Fruit fly (Drosophila melanogaster) whole organism, embryonic: ENCODE data around the gene scu.

Source experiments
- Atf-2 ChIP-seq: fragments of 200-800 bp; sonication (Bioruptor generic); optimal IDR thresholded peaks from 2 replicates; lab custom pipeline; 2016; ENCODE audit warnings: missing biosample characterization, missing genetic modification characterization
- B-H2 ChIP-seq: fragments of 200-800 bp; sonication (Bioruptor generic); optimal IDR thresholded peaks from 2 replicates; lab custom pipeline; 2018; ENCODE audit warnings: missing biosample characterization, mild to moderate bottlenecking, missing genetic modification characterization
- BEAF-32 ChIP-seq: fragments of 200-800 bp; sonication (Bioruptor generic); optimal IDR thresholded peaks from 3 replicates; lab custom pipeline; 2017; ENCODE audit warnings: missing biosample characterization, missing genetic modification characterization, mild to moderate bottlenecking, moderate library complexity, missing genetic modification reagents
- CG10462 ChIP-seq: fragments of 200-800 bp; sonication (Bioruptor generic); optimal IDR thresholded peaks from 2 replicates; lab custom pipeline; 2016; ENCODE audit warnings: missing biosample characterization, missing genetic modification characterization
- CG14667 ChIP-seq: fragments of 200-800 bp; sonication (Bioruptor generic); IDR thresholded peaks from 2 replicates; pipeline ENCODE4 v1.3.6; 2022; ENCODE audit warnings: missing biosample characterization, missing genetic modification characterization
- CG14710 ChIP-seq: fragments of 200-800 bp; sonication (Bioruptor generic); optimal IDR thresholded peaks from 3 replicates; lab custom pipeline; 2019; ENCODE audit warnings: missing biosample characterization, mild to moderate bottlenecking, missing genetic modification characterization, moderate library complexity
- CG1529 ChIP-seq: fragments of 200-800 bp; sonication (Bioruptor generic); optimal IDR thresholded peaks from 3 replicates; lab custom pipeline; 2018; ENCODE audit warnings: missing biosample characterization, missing genetic modification characterization
- CG15696 ChIP-seq: fragments of 200-800 bp; sonication (Bioruptor generic); optimal IDR thresholded peaks from 2 replicates; lab custom pipeline; 2019; ENCODE audit warnings: missing biosample characterization, mild to moderate bottlenecking, missing genetic modification characterization, moderate library complexity
- CG1603 ChIP-seq: fragments of 200-800 bp; sonication (Bioruptor generic); optimal IDR thresholded peaks from 2 replicates; lab custom pipeline; 2019; ENCODE audit warnings: missing biosample characterization, mild to moderate bottlenecking, missing genetic modification characterization, moderate library complexity
- CG16815 ChIP-seq: fragments of 200-800 bp; sonication (Bioruptor generic); optimal IDR thresholded peaks from 3 replicates; lab custom pipeline; 2017; ENCODE audit warnings: missing biosample characterization, mild to moderate bottlenecking, missing genetic modification characterization
- CG17186 ChIP-seq: fragments of 200-800 bp; sonication (Bioruptor generic); optimal IDR thresholded peaks from 3 replicates; lab custom pipeline; 2017; ENCODE audit warnings: missing biosample characterization, missing genetic modification reagents, missing genetic modification characterization
- CG18619 ChIP-seq: fragments of 200-800 bp; sonication (Bioruptor generic); optimal IDR thresholded peaks from 3 replicates; lab custom pipeline; 2017; ENCODE audit warnings: missing biosample characterization, mild to moderate bottlenecking, missing genetic modification characterization
- CG2129 ChIP-seq: fragments of 200-800 bp; sonication (Bioruptor generic); IDR thresholded peaks from 2 replicates; pipeline ENCODE4 v1.3.6; 2022; ENCODE audit warnings: missing biosample characterization, missing genetic modification characterization; ENCODE audit not compliant: partially characterized antibody
- CG3407 ChIP-seq: fragments of 200-800 bp; sonication (Bioruptor generic); optimal IDR thresholded peaks from 2 replicates; lab custom pipeline; 2018; ENCODE audit warnings: missing biosample characterization, mild to moderate bottlenecking, missing genetic modification characterization
- CG34376 ChIP-seq: fragments of 200-800 bp; sonication (Bioruptor generic); optimal IDR thresholded peaks from 2 replicates; lab custom pipeline; 2018; ENCODE audit warnings: missing biosample characterization, mild to moderate bottlenecking, missing genetic modification characterization
- CG4360 ChIP-seq: fragments of 200-800 bp; sonication (Bioruptor generic); IDR thresholded peaks from 2 replicates; pipeline ENCODE4 v1.3.6; 2022; ENCODE audit warnings: missing biosample characterization, missing genetic modification characterization
- CG5180 ChIP-seq: fragments of 200-800 bp; sonication (Bioruptor generic); optimal IDR thresholded peaks from 3 replicates; lab custom pipeline; 2017; ENCODE audit warnings: missing biosample characterization, missing genetic modification characterization, mild to moderate bottlenecking, moderate library complexity, missing genetic modification reagents
- CG6813 ChIP-seq: fragments of 200-800 bp; sonication (Bioruptor generic); optimal IDR thresholded peaks from 2 replicates; lab custom pipeline; 2017; ENCODE audit warnings: missing biosample characterization, missing genetic modification characterization, mild to moderate bottlenecking, moderate library complexity, missing genetic modification reagents
- CG8478 ChIP-seq: fragments of >200 bp; optimal IDR thresholded peaks from 2 replicates; lab custom pipeline; 2018
- CG8924 ChIP-seq: fragments of 200-800 bp; optimal IDR thresholded peaks from 3 replicates; lab custom pipeline; 2019; ENCODE audit warnings: missing biosample characterization, mild to moderate bottlenecking, missing genetic modification characterization, moderate library complexity
- Deaf1 ChIP-seq: fragments of 200-800 bp; optimal IDR thresholded peaks from 3 replicates; lab custom pipeline; 2019; ENCODE audit warnings: missing biosample characterization, mild to moderate bottlenecking, missing genetic modification characterization, moderate library complexity
- Dip3 ChIP-seq: fragments of 200-800 bp; sonication (Bioruptor generic); optimal IDR thresholded peaks from 3 replicates; lab custom pipeline; 2016; ENCODE audit warnings: missing biosample characterization, missing genetic modification characterization
- Dref ChIP-seq: fragments of 200-800 bp; sonication (Bioruptor generic); IDR thresholded peaks from 2 replicates; pipeline ENCODE4 v1.3.6; 2022; ENCODE audit warnings: missing biosample characterization, missing genetic modification characterization
- Hr39 ChIP-seq: fragments of >200 bp; optimal IDR thresholded peaks from 2 replicates; lab custom pipeline; 2017
- MESR4 ChIP-seq: fragments of 200-800 bp; sonication (Bioruptor generic); optimal IDR thresholded peaks from 2 replicates; lab custom pipeline; 2018; ENCODE audit warnings: missing biosample characterization, mild to moderate bottlenecking, missing genetic modification characterization, moderate library complexity
- Mrtf ChIP-seq: fragments of 200-800 bp; sonication (Bioruptor generic); IDR thresholded peaks from 3 replicates; pipeline ENCODE4 v1.3.6; 2022; ENCODE audit warnings: missing biosample characterization, missing genetic modification characterization
- PHDP ChIP-seq: fragments of 200-800 bp; sonication (Bioruptor generic); optimal IDR thresholded peaks from 3 replicates; lab custom pipeline; 2018; ENCODE audit warnings: missing biosample characterization, mild to moderate bottlenecking, missing genetic modification characterization, moderate library complexity
- Pdp1 ChIP-seq, 2 experiments: fragments of 200-800 bp; sonication (Bioruptor generic); optimal IDR thresholded peaks; 3 replicates each; lab custom pipeline; 2016; ENCODE audit warnings: missing biosample characterization in 2 of 2, missing genetic modification characterization in 2 of 2, mild to moderate bottlenecking in 1 of 2, moderate library complexity in 1 of 2
- Sox100B ChIP-seq: fragments of 200-800 bp; sonication (Bioruptor generic); optimal IDR thresholded peaks from 3 replicates; lab custom pipeline; 2018; ENCODE audit warnings: missing biosample characterization, mild to moderate bottlenecking, missing genetic modification characterization
- bowl ChIP-seq: fragments of 200-800 bp; sonication (Bioruptor generic); IDR thresholded peaks from 2 replicates; pipeline ENCODE4 v1.3.6; 2022; ENCODE audit warnings: missing biosample characterization, missing genetic modification characterization
- bsh ChIP-seq, 2 experiments: fragments of 200-800 bp; sonication (Bioruptor generic); optimal IDR thresholded peaks; 2 replicates each; lab custom pipeline; 2017 to 2018; ENCODE audit warnings: mild to moderate bottlenecking in 2 of 2, missing biosample characterization in 2 of 2, missing genetic modification characterization in 2 of 2, moderate library complexity in 1 of 2
- chm ChIP-seq: fragments of 200-800 bp; sonication (Bioruptor generic); IDR thresholded peaks from 2 replicates; pipeline ENCODE4 v1.3.6; 2022; ENCODE audit warnings: missing biosample characterization, missing genetic modification characterization
- chn ChIP-seq: fragments of 200-800 bp; sonication (Bioruptor generic); optimal IDR thresholded peaks from 2 replicates; lab custom pipeline; 2016; ENCODE audit warnings: missing biosample characterization, missing genetic modification characterization
- her ChIP-seq: fragments of 200-800 bp; sonication (Bioruptor generic); optimal IDR thresholded peaks from 2 replicates; lab custom pipeline; 2016; ENCODE audit warnings: missing biosample characterization, missing genetic modification characterization
- hkb ChIP-seq, 2 experiments: fragments of 200-800 bp in 1 of 2; fragments of >200 bp in 1 of 2; sonication (Bioruptor generic) in 1 of 2; IDR thresholded peaks in 1 of 2; optimal IDR thresholded peaks in 1 of 2; 2 replicates each; pipeline versions ENCODE4 v1.3.6 to Lab custom; 2017 to 2022; ENCODE audit warnings: missing biosample characterization in 1 of 2, missing genetic modification characterization in 1 of 2
- hth ChIP-seq: fragments of >200 bp; optimal IDR thresholded peaks from 2 replicates; lab custom pipeline; 2017; ENCODE audit warnings: inconsistent platforms
- inv ChIP-seq: fragments of 200-800 bp; sonication (Bioruptor generic); IDR thresholded peaks from 2 replicates; pipeline ENCODE4 v1.3.6; 2022; ENCODE audit warnings: missing biosample characterization, missing genetic modification characterization; ENCODE audit not compliant: partially characterized antibody
- lilli ChIP-seq: fragments of 200-800 bp; sonication (Bioruptor generic); optimal IDR thresholded peaks from 3 replicates; lab custom pipeline; 2016; ENCODE audit warnings: missing biosample characterization, missing genetic modification characterization
- lola ChIP-seq, 3 experiments: fragments of >200 bp in 2 of 3; fragments of 200-800 bp in 1 of 3; sonication (Bioruptor generic) in 1 of 3; optimal IDR thresholded peaks; 2 replicates each; lab custom pipeline; 2017 to 2019; ENCODE audit warnings: missing biosample characterization in 3 of 3, missing genetic modification characterization in 3 of 3, mild to moderate bottlenecking in 1 of 3, moderate library complexity in 1 of 3
- mld ChIP-seq: fragments of 200-800 bp; sonication (Bioruptor generic); IDR thresholded peaks from 3 replicates; pipeline ENCODE4 v1.3.6; 2022; ENCODE audit warnings: missing biosample characterization, missing genetic modification characterization; ENCODE audit not compliant: partially characterized antibody
- nerfin-1 ChIP-seq: fragments of 200-800 bp; sonication (Bioruptor generic); optimal IDR thresholded peaks from 3 replicates; lab custom pipeline; 2019; ENCODE audit warnings: missing biosample characterization, mild to moderate bottlenecking, missing genetic modification characterization, moderate library complexity
- nerfin-2 ChIP-seq: fragments of 200-800 bp; sonication (Bioruptor generic); IDR thresholded peaks from 2 replicates; pipeline ENCODE4 v1.3.6; 2022; ENCODE audit warnings: missing biosample characterization, missing genetic modification characterization; ENCODE audit not compliant: partially characterized antibody
- prd ChIP-seq, 3 experiments: fragments of >200 bp in 2 of 3; fragments of 200-800 bp in 1 of 3; sonication (Bioruptor generic) in 1 of 3; optimal IDR thresholded peaks in 2 of 3; IDR thresholded peaks in 1 of 3; 2 replicates in 2 of 3; 3 replicates in 1 of 3; pipeline versions ENCODE4 v1.3.6 to Lab custom; 2017 to 2022; ENCODE audit warnings: missing biosample characterization in 1 of 3, missing genetic modification characterization in 1 of 3
- row ChIP-seq: fragments of 200-800 bp; sonication (Bioruptor generic); IDR thresholded peaks from 3 replicates; pipeline ENCODE4 v1.3.6; 2022; ENCODE audit warnings: missing biosample characterization, missing genetic modification characterization
- slou ChIP-seq: fragments of 200-800 bp; sonication (Bioruptor generic); optimal IDR thresholded peaks from 3 replicates; lab custom pipeline; 2016; ENCODE audit warnings: missing biosample characterization, missing genetic modification characterization
- sqz ChIP-seq: fragments of 200-800 bp; sonication (Bioruptor generic); optimal IDR thresholded peaks from 3 replicates; lab custom pipeline; 2018; ENCODE audit warnings: missing biosample characterization, mild to moderate bottlenecking, missing genetic modification characterization
- sr ChIP-seq: fragments of 200-800 bp; sonication (Bioruptor generic); IDR thresholded peaks from 3 replicates; pipeline ENCODE4 v1.3.6; 2022; ENCODE audit warnings: missing biosample characterization, missing genetic modification characterization
- vvl ChIP-seq: fragments of 200-800 bp; sonication (Bioruptor generic); IDR thresholded peaks from 2 replicates; pipeline ENCODE4 v1.3.6; 2022; ENCODE audit warnings: missing biosample characterization, missing genetic modification characterization

scu gene

dm6 chrX:18101098-18101711, 10.1 kb downstream of the scu start, which contains the start of gene Mvb12 (continued):
- TF ChIP-seq inv (GFP tag; lab: Robert Waterston, UW) (peak; percentile 41; the same call in 1 of the 2 replicates), slou (GFP tag; lab: Kevin White, UChicago) (no peak), CG16815 (GFP tag; lab: Kevin White, UChicago) (no peak), CG34376 (no peak), Pdp1 (GFP tag; optimal IDR thresholded peaks at IDR 0.05; lab: Kevin White, UChicago) (peak in 1 of 2 experiments; percentile 0), CG18619 (GFP tag; lab: Kevin White, UChicago) (no peak), BEAF-32 (peak; percentile 57), chn (GFP tag; lab: Kevin White, UChicago) (peak; percentile 5), CG15696 (tag; lab: Kevin White, UChicago) (peak; percentile 12), row (GFP tag; lab: Robert Waterston, UW) (peak; percentile 58), lilli (GFP tag; lab: Kevin White, UChicago) (no peak), CG8478 (lab: Kevin White, UChicago) (no peak), PHDP (tag; lab: Kevin White, UChicago) (peak; percentile 23), lola (GFP tag; optimal IDR thresholded peaks at IDR 0.05; lab: Kevin White, UChicago) (no peak), bowl (GFP tag; lab: Robert Waterston, UW) (no peak), MESR4 (peak; percentile 54), mld (GFP tag; lab: Robert Waterston, UW) (0 out of 3 replicates have a peak, but pooled peaks have one; percentile 27), Dref (peak; percentile 65), B-H2 (GFP tag; lab: Kevin White, UChicago) (no peak), CG3407 (GFP tag; lab: Kevin White, UChicago) (peak; percentile 39), CG17186 (GFP tag; lab: Kevin White, UChicago) (peak; percentile 4), CG8924 (tag; lab: Kevin White, UChicago) (peak; percentile 17), chm (GFP tag; lab: Robert Waterston, UW) (peak; percentile 48; the same call in 1 of the 2 replicates), Sox100B (GFP tag; lab: Kevin White, UChicago) (peak; percentile 30), hth (lab: Kevin White, UChicago) (no peak), CG1529 (GFP tag; lab: Kevin White, UChicago) (peak; percentile 27), CG14667 (GFP tag; lab: Robert Waterston, UW) (no peak), CG4360 (GFP tag; lab: Robert Waterston, UW) (peak; percentile 54; the same call in 1 of the 2 replicates), Hr39 (lab: Kevin White, UChicago) (no peak), sqz (GFP tag; lab: Kevin White, UChicago) (peak; percentile 35), her (GFP tag; lab: Kevin White, UChicago) (no peak), CG14710 (peak; percentile 15), Dip3 (GFP tag; lab: Kevin White, UChicago) (no peak), nerfin-2 (0 out of 2 replicates have a peak, but pooled peaks have one; percentile 46), CG5180 (GFP tag; lab: Kevin White, UChicago) (no peak), vvl (peak; percentile 27; the same call in 1 of the 2 replicates), bsh (GFP tag; optimal IDR thresholded peaks at IDR 0.05; lab: Kevin White, UChicago) (peak in 1 of 2 experiments; percentile 37), Mrtf (no peak), sr (GFP tag; lab: Robert Waterston, UW) (no peak), nerfin-1 (peak; percentile 38), CG10462 (GFP tag; lab: Kevin White, UChicago) (no peak), prd (optimal IDR thresholded peaks at IDR 0.05; lab: Kevin White, UChicago) (no peak), prd (GFP tag; IDR thresholded peaks at IDR 0.05; lab: Robert Waterston, UW) (0 out of 3 replicates have a peak, but pooled peaks have one; percentile 13), CG1603 (tag; lab: Kevin White, UChicago) (peak; percentile 48), Deaf1 (peak; percentile 58), CG6813 (no peak), hkb (optimal IDR thresholded peaks at IDR 0.05; lab: Kevin White, UChicago) (no peak), hkb (GFP tag; IDR thresholded peaks at IDR 0.05; lab: Robert Waterston, UW) (peak; percentile 44), CG2129 (GFP tag; lab: Robert Waterston, UW) (0 out of 2 replicates have a peak, but pooled peaks have one; percentile 20), Atf-2 (GFP tag; lab: Kevin White, UChicago) (no peak)
